Worm (Caenorhabditis elegans) whole organism, L2 larva: ENCODE data around the gene F01D5.5.
A peak's percentile ranks its signal among the peaks of the same experiment; 100 is the strongest.

Experiments used
- C34F6.9 ChIP-seq: fragments of 150-350 bp; optimal IDR thresholded peaks from 2 replicates; lab custom pipeline; 2014; ENCODE audit warnings: missing biosample characterization, missing genetic modification characterization
- F13H6.1 ChIP-seq: sonication (generic microtip); optimal IDR thresholded peaks from 2 replicates; lab custom pipeline; 2016; ENCODE audit warnings: missing genetic modification characterization, missing compliant biosample characterization
- Y55F3AM.14 ChIP-seq: fragments of 200-800 bp; sonication (Bioruptor generic); optimal IDR thresholded peaks from 2 replicates; lab custom pipeline; 2018; ENCODE audit warnings: mild to moderate bottlenecking, missing genetic modification characterization, missing compliant biosample characterization
- ZK546.5 ChIP-seq: sonication (generic microtip); optimal IDR thresholded peaks from 2 replicates; lab custom pipeline; 2017; ENCODE audit warnings: missing biosample characterization, missing genetic modification characterization
- alr-1 ChIP-seq: fragments of 150-350 bp; optimal IDR thresholded peaks from 2 replicates; lab custom pipeline; 2014; ENCODE audit warnings: missing biosample characterization, missing genetic modification characterization
- aly-2 ChIP-seq: fragments of 150-350 bp; optimal IDR thresholded peaks from 2 replicates; lab custom pipeline; 2014; ENCODE audit warnings: missing biosample characterization, missing genetic modification characterization
- ama-1 ChIP-seq: fragments of 150-350 bp; optimal IDR thresholded peaks from 2 replicates; lab custom pipeline; 2018; ENCODE audit warnings: inconsistent platforms
- ceh-82 ChIP-seq: fragments of 150-350 bp; optimal IDR thresholded peaks from 2 replicates; lab custom pipeline; 2014; ENCODE audit warnings: missing biosample characterization, missing genetic modification characterization
- crh-2 ChIP-seq: sonication (generic microtip); optimal IDR thresholded peaks from 2 replicates; lab custom pipeline; 2017; ENCODE audit warnings: missing biosample characterization, missing genetic modification characterization
- dmd-4 ChIP-seq: sonication (generic microtip); optimal IDR thresholded peaks from 2 replicates; lab custom pipeline; 2017; ENCODE audit warnings: missing biosample characterization, missing genetic modification characterization
- fos-1 ChIP-seq: fragments of 150-350 bp; optimal IDR thresholded peaks from 2 replicates; lab custom pipeline; 2014; ENCODE audit warnings: missing biosample characterization, missing genetic modification characterization
- lin-11 ChIP-seq: fragments of 150-350 bp; sonication (generic microtip); optimal IDR thresholded peaks from 2 replicates; lab custom pipeline; 2014; ENCODE audit warnings: missing biosample characterization, missing genetic modification characterization, inconsistent platforms, mixed read lengths
- lin-13 ChIP-seq: fragments of 150-350 bp; optimal IDR thresholded peaks from 2 replicates; lab custom pipeline; 2014; ENCODE audit warnings: missing biosample characterization, missing genetic modification reagents, missing genetic modification characterization
- lin-39 ChIP-seq: fragments of 150-350 bp; optimal IDR thresholded peaks from 2 replicates; lab custom pipeline; 2014; ENCODE audit warnings: missing biosample characterization, missing genetic modification reagents, missing genetic modification characterization
- lsy-2 ChIP-seq, 2 experiments: fragments of 150-350 bp in 1 of 2; sonication (generic microtip) in 1 of 2; optimal IDR thresholded peaks; 2 replicates each; lab custom pipeline; 2014 to 2017; ENCODE audit warnings: missing biosample characterization in 2 of 2, missing genetic modification characterization in 2 of 2
- mab-5 ChIP-seq: fragments of 150-350 bp; optimal IDR thresholded peaks from 2 replicates; lab custom pipeline; 2014; ENCODE audit warnings: missing biosample characterization, missing genetic modification characterization
- mbf-1 ChIP-seq: sonication (generic microtip); optimal IDR thresholded peaks from 2 replicates; lab custom pipeline; 2017; ENCODE audit warnings: missing biosample characterization, missing genetic modification characterization
- mdl-1 ChIP-seq, 2 experiments: fragments of 150-350 bp in 1 of 2; sonication (generic microtip) in 1 of 2; optimal IDR thresholded peaks; 2 replicates each; lab custom pipeline; 2017; ENCODE audit warnings: missing biosample characterization in 2 of 2, missing genetic modification characterization in 2 of 2
- nhr-11 ChIP-seq: fragments of 150-350 bp; optimal IDR thresholded peaks from 2 replicates; lab custom pipeline; 2014; ENCODE audit warnings: missing biosample characterization, missing genetic modification characterization
- nhr-12 ChIP-seq: fragments of 150-350 bp; optimal IDR thresholded peaks from 2 replicates; lab custom pipeline; 2014; ENCODE audit warnings: missing biosample characterization, missing genetic modification characterization
- nhr-129 ChIP-seq: fragments of 150-350 bp; optimal IDR thresholded peaks from 2 replicates; lab custom pipeline; 2014; ENCODE audit warnings: missing biosample characterization, missing genetic modification characterization
- nhr-21 ChIP-seq: fragments of 150-350 bp; optimal IDR thresholded peaks from 2 replicates; lab custom pipeline; 2014; ENCODE audit warnings: missing biosample characterization, missing genetic modification characterization
- nhr-25 ChIP-seq: fragments of 150-350 bp; sonication (generic microtip); optimal IDR thresholded peaks from 3 replicates; lab custom pipeline; 2014; ENCODE audit warnings: missing biosample characterization, missing genetic modification characterization
- nhr-6 ChIP-seq: fragments of 150-350 bp; optimal IDR thresholded peaks from 2 replicates; lab custom pipeline; 2014; ENCODE audit warnings: missing biosample characterization, missing genetic modification characterization
- nhr-77 ChIP-seq: fragments of 150-350 bp; optimal IDR thresholded peaks from 2 replicates; lab custom pipeline; 2014; ENCODE audit warnings: missing biosample characterization, missing genetic modification characterization
- sem-4 ChIP-seq: fragments of 150-350 bp; optimal IDR thresholded peaks from 2 replicates; lab custom pipeline; 2014; ENCODE audit warnings: missing biosample characterization, missing genetic modification reagents, missing genetic modification characterization
- skn-1 ChIP-seq: sonication (generic microtip); optimal IDR thresholded peaks from 2 replicates; lab custom pipeline; 2017; ENCODE audit warnings: missing biosample characterization, missing genetic modification characterization
- sma-3 ChIP-seq: sonication (generic microtip); optimal IDR thresholded peaks from 2 replicates; lab custom pipeline; 2016; ENCODE audit warnings: missing genetic modification reagents, missing genetic modification characterization, missing compliant biosample characterization
- sma-9 ChIP-seq, 2 experiments: fragments of 150-350 bp in 1 of 2; sonication (generic microtip) in 1 of 2; optimal IDR thresholded peaks; 2 replicates each; lab custom pipeline; 2014 to 2016; ENCODE audit warnings: missing genetic modification characterization in 2 of 2, mild to moderate bottlenecking in 1 of 2, missing biosample characterization in 1 of 2, missing compliant biosample characterization in 1 of 2, missing genetic modification reagents in 1 of 2, moderate library complexity in 1 of 2
- unc-39 ChIP-seq: fragments of 150-350 bp; optimal IDR thresholded peaks from 2 replicates; lab custom pipeline; 2014; ENCODE audit warnings: missing biosample characterization, missing genetic modification characterization
- unc-55 ChIP-seq: fragments of 150-350 bp; sonication (generic microtip); optimal IDR thresholded peaks from 3 replicates; lab custom pipeline; 2014; ENCODE audit warnings: missing biosample characterization, missing genetic modification reagents, missing genetic modification characterization
- zag-1 ChIP-seq: fragments of 150-350 bp; optimal IDR thresholded peaks from 2 replicates; lab custom pipeline; 2014; ENCODE audit warnings: missing biosample characterization, missing genetic modification characterization
- ztf-1 ChIP-seq: fragments of 200-800 bp; sonication (Bioruptor generic); conservative IDR thresholded peaks from 2 replicates; pipeline ENCODE4 v1.3.6; 2022; ENCODE audit warnings: missing genetic modification characterization, missing compliant biosample characterization
- ztf-11 ChIP-seq: sonication (generic microtip); optimal IDR thresholded peaks from 2 replicates; lab custom pipeline; 2017; ENCODE audit warnings: missing biosample characterization, missing genetic modification characterization
- ztf-4 ChIP-seq: fragments of 150-350 bp; optimal IDR thresholded peaks from 2 replicates; lab custom pipeline; 2014; ENCODE audit warnings: missing biosample characterization, missing genetic modification characterization

Gene F01D5.5

ce11 chrII:14040204-14040842 lies 38.2 kb upstream of the F01D5.5 start (continued):
- TF ChIP-seq unc-55 (GFP tag; lab: Kevin White, UChicago) (peak; percentile 80), lsy-2 (tag; optimal IDR thresholded peaks at IDR 0.05; lab: Kevin White, UChicago) (peak; percentile 70 to 92), aly-2 (no peak), nhr-129 (tag; lab: Kevin White, UChicago) (peak; percentile 91), nhr-77 (tag; lab: Kevin White, UChicago) (peak; percentile 84), C34F6.9 (tag; lab: Kevin White, UChicago) (peak; percentile 84), nhr-6 (tag; lab: Kevin White, UChicago) (peak; percentile 75), sem-4 (tag; lab: Kevin White, UChicago) (peak; percentile 94), zag-1 (tag; lab: Kevin White, UChicago) (peak; percentile 92), lin-13 (GFP tag; lab: Kevin White, UChicago) (peak; percentile 79), dmd-4 (tag; lab: Kevin White, UChicago) (no peak), mab-5 (tag; lab: Kevin White, UChicago) (peak; percentile 87)
- TF ChIP-seq, all 48 proteins: peak for 32

ce11 chrII:14039811-14040203 lies 37.7 kb upstream of the F01D5.5 start:
- peak; percentile 37 for TF ChIP-seq ama-1 (lab: Kevin White, UChicago)
- TF ChIP-seq ceh-82 = no peak

- TF ChIP-seq fos-1 (peak; percentile 32), ama-1 (lab: Kevin White, UChicago) (no peak), sma-9 (GFP tag; optimal IDR thresholded peaks at IDR 0.05; lab: Kevin White, UChicago) (peak; percentile 37), sma-9 (tag; optimal IDR thresholded peaks at IDR 0.05; lab: Kevin White, UChicago) (no peak), ZK546.5 (tag; lab: Kevin White, UChicago) (no peak), nhr-12 (tag; lab: Kevin White, UChicago) (no peak), dmd-4 (tag; lab: Kevin White, UChicago) (no peak), nhr-25 (tag; lab: Kevin White, UChicago) (no peak), crh-2 (tag; lab: Kevin White, UChicago) (no peak), F13H6.1 (tag; lab: Kevin White, UChicago) (peak; percentile 0), lin-13 (GFP tag; lab: Kevin White, UChicago) (no peak), lin-11 (tag; lab: Kevin White, UChicago) (no peak), mbf-1 (tag; lab: Kevin White, UChicago) (no peak), mdl-1 (tag; optimal IDR thresholded peaks at IDR 0.05; lab: Kevin White, UChicago) (peak in 1 of 2 experiments; percentile 33), ztf-11 (tag; lab: Kevin White, UChicago) (no peak), skn-1 (no peak), sma-3 (GFP tag; lab: Kevin White, UChicago) (peak; percentile 0), alr-1 (tag; lab: Kevin White, UChicago) (no peak), nhr-11 (no peak)
These were observed 36.2 kb upstream of the F01D5.5 start for ce11 chrII:14038331-14038730.

- TF ChIP-seq C34F6.9 (tag; lab: Kevin White, UChicago) (peak; percentile 18), nhr-21 (tag; lab: Kevin White, UChicago) (no peak), crh-2 (tag; lab: Kevin White, UChicago) (peak; percentile 26)
These were observed 35.6 kb upstream of the F01D5.5 start for ce11 chrII:14037484-14038303.

ce11 chrII:14036724-14037483 lies 34.8 kb upstream of the F01D5.5 start:
- TF ChIP-seq mbf-1 (tag; lab: Kevin White, UChicago) (no peak), crh-2 (tag; lab: Kevin White, UChicago) (peak; percentile 13), mdl-1 (tag; optimal IDR thresholded peaks at IDR 0.05; lab: Kevin White, UChicago) (peak; percentile 38 to 67), nhr-129 (tag; lab: Kevin White, UChicago) (peak; percentile 58), ztf-1 (no peak), F13H6.1 (tag; lab: Kevin White, UChicago) (peak; percentile 42), C34F6.9 (tag; lab: Kevin White, UChicago) (peak; percentile 39), unc-39 (tag; lab: Kevin White, UChicago) (no peak), lsy-2 (tag; optimal IDR thresholded peaks at IDR 0.05; lab: Kevin White, UChicago) (peak in 1 of 2 experiments; percentile 49), sma-9 (GFP tag; optimal IDR thresholded peaks at IDR 0.05; lab: Kevin White, UChicago) (peak; percentile 47), sma-9 (tag; optimal IDR thresholded peaks at IDR 0.05; lab: Kevin White, UChicago) (no peak), Y55F3AM.14 (peak; percentile 7), lin-11 (tag; lab: Kevin White, UChicago) (peak; percentile 4), zag-1 (tag; lab: Kevin White, UChicago) (peak; percentile 28), lin-39 (no peak), sem-4 (tag; lab: Kevin White, UChicago) (peak; percentile 43), ztf-4 (peak; percentile 21)
